Fruit fly (Drosophila melanogaster) whole organism, embryonic: ENCODE results near the gene CG7656.

Source experiments
- Awh ChIP-seq: fragments of 200-800 bp; sonication (Bioruptor generic); IDR thresholded peaks from 2 replicates; pipeline ENCODE4, ENCODE4 v1.3.6; 2022; ENCODE audit warnings: missing biosample characterization, missing genetic modification characterization
- B-H1 ChIP-seq: fragments of 200-800 bp; sonication (Bioruptor generic); IDR thresholded peaks from 3 replicates; pipeline ENCODE4 v1.3.6; 2022; ENCODE audit warnings: missing biosample characterization, missing genetic modification characterization
- Blimp-1 ChIP-seq: fragments of 200-800 bp; sonication (Bioruptor generic); optimal IDR thresholded peaks from 3 replicates; lab custom pipeline; 2018; ENCODE audit warnings: missing biosample characterization, missing genetic modification characterization, mild to moderate bottlenecking, moderate library complexity, missing genetic modification reagents
- CG10543 ChIP-seq: fragments of 200-800 bp; sonication (Bioruptor generic); optimal IDR thresholded peaks from 3 replicates; lab custom pipeline; 2017; ENCODE audit warnings: missing biosample characterization, mild to moderate bottlenecking, missing genetic modification characterization, moderate library complexity
- CG10959 ChIP-seq: fragments of 200-800 bp; sonication (Bioruptor generic); IDR thresholded peaks from 2 replicates; pipeline ENCODE4 v1.3.6; 2022; ENCODE audit warnings: missing biosample characterization, missing genetic modification characterization
- CG11695 ChIP-seq: fragments of 200-800 bp; sonication (Bioruptor generic); IDR thresholded peaks from 3 replicates; pipeline ENCODE4 v1.3.6; 2022; ENCODE audit warnings: missing biosample characterization, missing genetic modification characterization
- CG12236 ChIP-seq: fragments of 200-800 bp; sonication (Bioruptor generic); optimal IDR thresholded peaks from 2 replicates; lab custom pipeline; 2016; ENCODE audit warnings: missing biosample characterization, missing genetic modification characterization
- CG12391 ChIP-seq: fragments of 200-800 bp; sonication (Bioruptor generic); optimal IDR thresholded peaks from 3 replicates; lab custom pipeline; 2018; ENCODE audit warnings: missing biosample characterization, mild to moderate bottlenecking, missing genetic modification characterization, moderate library complexity
- CG12769 ChIP-seq: fragments of 200-800 bp; sonication (Bioruptor generic); optimal IDR thresholded peaks from 2 replicates; lab custom pipeline; 2019; ENCODE audit warnings: missing biosample characterization, mild to moderate bottlenecking, missing genetic modification characterization, moderate library complexity
- CG13424 ChIP-seq: fragments of 200-800 bp; sonication (Bioruptor generic); optimal IDR thresholded peaks from 2 replicates; lab custom pipeline; 2019; ENCODE audit warnings: missing biosample characterization, mild to moderate bottlenecking, missing genetic modification characterization, moderate library complexity
- CG15073 ChIP-seq: fragments of 200-800 bp; sonication (Bioruptor generic); optimal IDR thresholded peaks from 2 replicates; lab custom pipeline; 2016; ENCODE audit warnings: missing biosample characterization, missing genetic modification characterization
- CG15269 ChIP-seq: fragments of 200-800 bp; sonication (Bioruptor generic); optimal IDR thresholded peaks from 2 replicates; lab custom pipeline; 2018; ENCODE audit warnings: missing biosample characterization, mild to moderate bottlenecking, missing genetic modification characterization, moderate library complexity
- CG1603 ChIP-seq: fragments of 200-800 bp; sonication (Bioruptor generic); optimal IDR thresholded peaks from 2 replicates; lab custom pipeline; 2019; ENCODE audit warnings: missing biosample characterization, mild to moderate bottlenecking, missing genetic modification characterization, moderate library complexity
- CG16815 ChIP-seq: fragments of 200-800 bp; sonication (Bioruptor generic); optimal IDR thresholded peaks from 3 replicates; lab custom pipeline; 2017; ENCODE audit warnings: missing biosample characterization, mild to moderate bottlenecking, missing genetic modification characterization
- CG18764 ChIP-seq: fragments of 200-800 bp; sonication (Bioruptor generic); optimal IDR thresholded peaks from 3 replicates; lab custom pipeline; 2016; ENCODE audit warnings: missing biosample characterization, missing genetic modification characterization
- CG30431 ChIP-seq: fragments of 200-800 bp; sonication (Bioruptor generic); optimal IDR thresholded peaks from 2 replicates; lab custom pipeline; 2017; ENCODE audit warnings: missing biosample characterization, missing genetic modification characterization
- CG31388 ChIP-seq: fragments of 200-800 bp; sonication (Bioruptor generic); optimal IDR thresholded peaks from 2 replicates; lab custom pipeline; 2016; ENCODE audit warnings: missing biosample characterization, missing genetic modification characterization
- CG32772 ChIP-seq: fragments of 200-800 bp; sonication (Bioruptor generic); IDR thresholded peaks from 2 replicates; pipeline ENCODE4 v1.3.6; 2022; ENCODE audit warnings: missing biosample characterization, missing genetic modification characterization
- CG3281 ChIP-seq: fragments of 200-800 bp; sonication (Bioruptor generic); optimal IDR thresholded peaks from 3 replicates; lab custom pipeline; 2017; ENCODE audit warnings: missing biosample characterization, mild to moderate bottlenecking, missing genetic modification characterization
- CG42726 ChIP-seq: fragments of 200-800 bp; sonication (Bioruptor generic); IDR thresholded peaks from 2 replicates; pipeline ENCODE4 v1.3.6; 2022; ENCODE audit warnings: missing biosample characterization, missing genetic modification characterization; ENCODE audit not compliant: partially characterized antibody
- CG4404 ChIP-seq: fragments of 200-800 bp; sonication (Bioruptor generic); IDR thresholded peaks from 2 replicates; pipeline ENCODE4 v1.3.6; 2022; ENCODE audit warnings: missing biosample characterization, missing genetic modification characterization
- CG5180 ChIP-seq: fragments of 200-800 bp; sonication (Bioruptor generic); optimal IDR thresholded peaks from 3 replicates; lab custom pipeline; 2017; ENCODE audit warnings: missing biosample characterization, missing genetic modification characterization, mild to moderate bottlenecking, moderate library complexity, missing genetic modification reagents
- CG7987 ChIP-seq: fragments of 200-800 bp; sonication (Bioruptor generic); optimal IDR thresholded peaks from 2 replicates; lab custom pipeline; 2018; ENCODE audit warnings: missing biosample characterization, mild to moderate bottlenecking, missing genetic modification characterization, moderate library complexity
- CG8478 ChIP-seq: fragments of >200 bp; optimal IDR thresholded peaks from 2 replicates; lab custom pipeline; 2018
- CG9817 ChIP-seq: fragments of 200-800 bp; sonication (Bioruptor generic); optimal IDR thresholded peaks from 2 replicates; lab custom pipeline; 2018; ENCODE audit warnings: missing biosample characterization, mild to moderate bottlenecking, missing genetic modification characterization, moderate library complexity
- Dll ChIP-seq: fragments of 200-800 bp; sonication (Bioruptor generic); IDR thresholded peaks from 4 replicates; pipeline ENCODE4 v1.3.6; 2022; ENCODE audit warnings: missing biosample characterization, missing genetic modification characterization; ENCODE audit not compliant: partially characterized antibody
- E2f2 ChIP-seq: fragments of 200-800 bp; sonication (Bioruptor generic); IDR thresholded peaks from 2 replicates; pipeline ENCODE4 v1.3.6; 2022; ENCODE audit warnings: missing biosample characterization, missing genetic modification characterization
- Eip74EF ChIP-seq, 2 experiments: fragments of 200-800 bp in 1 of 2; fragments of >200 bp in 1 of 2; sonication (Bioruptor generic) in 1 of 2; optimal IDR thresholded peaks; 2 replicates each; lab custom pipeline; 2017 to 2019; ENCODE audit warnings: missing biosample characterization in 2 of 2, missing genetic modification characterization in 2 of 2, mild to moderate bottlenecking in 1 of 2, moderate library complexity in 1 of 2
- Ets97D ChIP-seq: fragments of 200-800 bp; sonication (Bioruptor generic); optimal IDR thresholded peaks from 3 replicates; lab custom pipeline; 2016; ENCODE audit warnings: missing biosample characterization, missing genetic modification characterization
- HmgZ ChIP-seq: fragments of 200-800 bp; sonication (Bioruptor generic); optimal IDR thresholded peaks from 2 replicates; lab custom pipeline; 2018; ENCODE audit warnings: missing biosample characterization, mild to moderate bottlenecking, missing genetic modification characterization
- Jarid2 ChIP-seq: fragments of 200-800 bp; sonication (Bioruptor generic); optimal IDR thresholded peaks from 3 replicates; lab custom pipeline; 2017; ENCODE audit warnings: mild to moderate bottlenecking, missing biosample characterization, missing genetic modification reagents, missing genetic modification characterization
- Med ChIP-seq: fragments of 200-800 bp; sonication (Bioruptor generic); peaks from one replicate; lab custom pipeline; 2016; ENCODE audit warnings: missing biosample characterization, missing genetic modification characterization, mild to moderate bottlenecking, inconsistent platforms, moderate library complexity
- Optix ChIP-seq: fragments of 200-800 bp; sonication (Bioruptor generic); IDR thresholded peaks from 3 replicates; pipeline ENCODE4 v1.3.6; 2022; ENCODE audit warnings: missing biosample characterization, missing genetic modification characterization
- Rx ChIP-seq: fragments of 200-800 bp; sonication (Bioruptor generic); IDR thresholded peaks from 2 replicates; pipeline ENCODE4 v1.3.6; 2022; ENCODE audit warnings: missing biosample characterization, missing genetic modification characterization
- Vsx1 ChIP-seq: fragments of 200-800 bp; sonication (Bioruptor generic); optimal IDR thresholded peaks from 2 replicates; lab custom pipeline; 2017; ENCODE audit warnings: missing biosample characterization, mild to moderate bottlenecking, missing genetic modification characterization, missing genetic modification reagents
- aop ChIP-seq: fragments of 200-800 bp; sonication (Bioruptor generic); IDR thresholded peaks from 2 replicates; pipeline ENCODE4 v1.3.6; 2022; ENCODE audit warnings: missing biosample characterization, missing genetic modification characterization
- disco-r ChIP-seq: fragments of 200-800 bp; sonication (Bioruptor generic); optimal IDR thresholded peaks from 2 replicates; lab custom pipeline; 2016; ENCODE audit warnings: missing biosample characterization, missing genetic modification characterization
- eve ChIP-seq, 2 experiments: fragments of >200 bp; optimal IDR thresholded peaks; 2 replicates each; lab custom pipeline; 2017; ENCODE audit warnings: missing biosample characterization in 2 of 2, missing genetic modification characterization in 2 of 2
- ftz-f1 ChIP-seq: fragments of 200-800 bp; sonication (Bioruptor generic); optimal IDR thresholded peaks from 2 replicates; lab custom pipeline; 2016; ENCODE audit warnings: missing biosample characterization, missing genetic modification characterization
- grn ChIP-seq: fragments of 200-800 bp; sonication (Bioruptor generic); optimal IDR thresholded peaks from 3 replicates; lab custom pipeline; 2017; ENCODE audit warnings: missing biosample characterization, missing genetic modification characterization
- her ChIP-seq: fragments of 200-800 bp; sonication (Bioruptor generic); optimal IDR thresholded peaks from 2 replicates; lab custom pipeline; 2016; ENCODE audit warnings: missing biosample characterization, missing genetic modification characterization
- lbe ChIP-seq: fragments of 200-800 bp; sonication (Bioruptor generic); optimal IDR thresholded peaks from 2 replicates; lab custom pipeline; 2016; ENCODE audit warnings: missing biosample characterization, mild to moderate bottlenecking, missing genetic modification characterization
- mirr ChIP-seq: fragments of 200-800 bp; sonication (Bioruptor generic); optimal IDR thresholded peaks from 3 replicates; lab custom pipeline; 2018; ENCODE audit warnings: missing biosample characterization, mild to moderate bottlenecking, missing genetic modification characterization
- row ChIP-seq: fragments of 200-800 bp; sonication (Bioruptor generic); IDR thresholded peaks from 3 replicates; pipeline ENCODE4 v1.3.6; 2022; ENCODE audit warnings: missing biosample characterization, missing genetic modification characterization
- run ChIP-seq: fragments of 200-800 bp; sonication (Bioruptor generic); optimal IDR thresholded peaks from 3 replicates; lab custom pipeline; 2018; ENCODE audit warnings: missing biosample characterization, mild to moderate bottlenecking, missing genetic modification characterization
- shn ChIP-seq: fragments of 200-800 bp; sonication (Bioruptor generic); optimal IDR thresholded peaks from 3 replicates; lab custom pipeline; 2016; ENCODE audit warnings: missing biosample characterization, missing genetic modification characterization
- slp2 ChIP-seq: fragments of 200-800 bp; sonication (Bioruptor generic); optimal IDR thresholded peaks from 2 replicates; lab custom pipeline; 2016; ENCODE audit warnings: missing biosample characterization, missing genetic modification characterization
- sug ChIP-seq: fragments of 200-800 bp; optimal IDR thresholded peaks from 2 replicates; lab custom pipeline; 2019; ENCODE audit warnings: missing biosample characterization, mild to moderate bottlenecking, missing genetic modification characterization, moderate library complexity
- tap ChIP-seq: fragments of 200-800 bp; optimal IDR thresholded peaks from 3 replicates; lab custom pipeline; 2019; ENCODE audit warnings: missing biosample characterization, mild to moderate bottlenecking, missing genetic modification characterization, moderate library complexity
- trh ChIP-seq: fragments of 200-800 bp; sonication (Bioruptor generic); optimal IDR thresholded peaks from 2 replicates; lab custom pipeline; 2016; ENCODE audit warnings: missing biosample characterization, missing genetic modification characterization
- twi ChIP-seq: fragments of 200-800 bp; optimal IDR thresholded peaks from 2 replicates; lab custom pipeline; 2019; ENCODE audit warnings: missing biosample characterization, mild to moderate bottlenecking, missing genetic modification characterization, moderate library complexity
- yki ChIP-seq: fragments of >200 bp; optimal IDR thresholded peaks from 3 replicates; lab custom pipeline; 2018

CG7656 gene

DNA sequence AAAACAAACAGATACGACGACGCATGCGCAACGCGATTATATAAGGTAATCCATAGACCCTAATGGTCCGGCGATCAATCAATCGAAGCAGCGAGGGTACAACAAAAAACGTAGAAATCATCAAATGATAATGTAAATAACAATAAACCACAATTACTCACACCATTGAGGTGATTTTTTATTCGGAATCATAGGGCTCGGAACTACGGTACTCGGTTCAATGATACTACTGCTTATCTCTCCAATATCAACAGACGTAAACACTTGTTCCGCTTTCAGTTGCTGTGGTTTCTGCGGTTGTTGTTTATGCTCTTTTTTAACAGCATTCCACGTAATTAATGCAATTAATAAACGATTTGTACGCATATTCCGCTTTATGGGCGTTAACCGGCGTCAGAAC, 10.0 kb upstream of the CG7656 start (continued):
- no peak for TF ChIP-seq Optix (GFP tag; lab: Robert Waterston, UW)
- TF ChIP-seq CG32772 (GFP tag; lab: Robert Waterston, UW): no peak
- no peak for TF ChIP-seq CG31388 (GFP tag; lab: Kevin White, UChicago)
- TF ChIP-seq CG9817 (tag; lab: Kevin White, UChicago): no peak
- no peak for TF ChIP-seq CG5180 (GFP tag; lab: Kevin White, UChicago)
- TF ChIP-seq CG3281: no peak
- TF ChIP-seq Dll (GFP tag; lab: Robert Waterston, UW): 0 out of 4 replicates have a peak, but pooled peaks have one; percentile 9
- TF ChIP-seq CG1603 (tag; lab: Kevin White, UChicago): no peak
- no peak for TF ChIP-seq slp2
- TF ChIP-seq tap (tag; lab: Kevin White, UChicago): no peak
- no peak for TF ChIP-seq CG18764 (GFP tag; lab: Kevin White, UChicago)
- no peak for TF ChIP-seq shn (GFP tag; lab: Kevin White, UChicago)
- no peak for TF ChIP-seq Eip74EF (GFP tag; optimal IDR thresholded peaks at IDR 0.05; lab: Kevin White, UChicago)
- TF ChIP-seq Blimp-1: no peak
- no peak for TF ChIP-seq CG15073 (GFP tag; lab: Kevin White, UChicago)
- TF ChIP-seq twi (tag; lab: Kevin White, UChicago): no peak
- TF ChIP-seq ftz-f1 (GFP tag; lab: Kevin White, UChicago): no peak
- no peak for TF ChIP-seq E2f2 (GFP tag; lab: Robert Waterston, UW)
- no peak for TF ChIP-seq aop (GFP tag; lab: Robert Waterston, UW)
- no peak for TF ChIP-seq CG16815 (GFP tag; lab: Kevin White, UChicago)
- peak; percentile 74 for TF ChIP-seq mirr (GFP tag; lab: Kevin White, UChicago)
- TF ChIP-seq Med (GFP tag; lab: Kevin White, UChicago): peak; percentile 25
- TF ChIP-seq CG10543 (GFP tag; lab: Kevin White, UChicago): peak; percentile 19
- no peak for TF ChIP-seq CG30431 (GFP tag; lab: Kevin White, UChicago)
- no peak for TF ChIP-seq eve (GFP tag; optimal IDR thresholded peaks at IDR 0.05; lab: Kevin White, UChicago)
- no peak for TF ChIP-seq lbe
- TF ChIP-seq trh: no peak
- no peak for TF ChIP-seq B-H1 (GFP tag; lab: Robert Waterston, UW)
- TF ChIP-seq CG15269: peak; percentile 19
- peak; percentile 46 for TF ChIP-seq run (tag; lab: Kevin White, UChicago)
- no peak for TF ChIP-seq CG10959
- TF ChIP-seq CG12236 (GFP tag; lab: Kevin White, UChicago): no peak
- TF ChIP-seq HmgZ (tag; lab: Kevin White, UChicago): peak; percentile 24
- no peak for TF ChIP-seq CG11695 (GFP tag; lab: Robert Waterston, UW)
- no peak for TF ChIP-seq disco-r (GFP tag; lab: Kevin White, UChicago)
- TF ChIP-seq CG12769: no peak
- 0 out of 2 replicates have a peak, but pooled peaks have one; percentile 20 for TF ChIP-seq Awh (GFP tag; lab: Robert Waterston, UW)
- TF ChIP-seq CG13424 (tag; lab: Kevin White, UChicago): no peak
- no peak for TF ChIP-seq CG4404 (GFP tag; lab: Robert Waterston, UW)
- TF ChIP-seq sug (tag; lab: Kevin White, UChicago): peak; percentile 79
- TF ChIP-seq Jarid2: no peak
- TF ChIP-seq Rx: no peak
- TF ChIP-seq CG8478 (lab: Kevin White, UChicago): no peak
- no peak for TF ChIP-seq Ets97D (GFP tag; lab: Kevin White, UChicago)
- no peak for TF ChIP-seq CG42726 (GFP tag; lab: Robert Waterston, UW)
- TF ChIP-seq yki (lab: Kevin White, UChicago): no peak
- no peak for TF ChIP-seq her (GFP tag; lab: Kevin White, UChicago)
- TF ChIP-seq CG12391 (tag; lab: Kevin White, UChicago): no peak
- peak; percentile 57 for TF ChIP-seq grn
- TF ChIP-seq CG7987 (GFP tag; lab: Kevin White, UChicago): no peak
- no peak for TF ChIP-seq Vsx1 (GFP tag; lab: Kevin White, UChicago)
- no peak; the same call in 2 of the 3 replicates for TF ChIP-seq row
